Fruit fly (Drosophila melanogaster): ENCODE data around the gene CG43084.
A peak's percentile ranks its signal among the peaks of the same experiment; 100 is the strongest.

Gene CG43084

DNA sequence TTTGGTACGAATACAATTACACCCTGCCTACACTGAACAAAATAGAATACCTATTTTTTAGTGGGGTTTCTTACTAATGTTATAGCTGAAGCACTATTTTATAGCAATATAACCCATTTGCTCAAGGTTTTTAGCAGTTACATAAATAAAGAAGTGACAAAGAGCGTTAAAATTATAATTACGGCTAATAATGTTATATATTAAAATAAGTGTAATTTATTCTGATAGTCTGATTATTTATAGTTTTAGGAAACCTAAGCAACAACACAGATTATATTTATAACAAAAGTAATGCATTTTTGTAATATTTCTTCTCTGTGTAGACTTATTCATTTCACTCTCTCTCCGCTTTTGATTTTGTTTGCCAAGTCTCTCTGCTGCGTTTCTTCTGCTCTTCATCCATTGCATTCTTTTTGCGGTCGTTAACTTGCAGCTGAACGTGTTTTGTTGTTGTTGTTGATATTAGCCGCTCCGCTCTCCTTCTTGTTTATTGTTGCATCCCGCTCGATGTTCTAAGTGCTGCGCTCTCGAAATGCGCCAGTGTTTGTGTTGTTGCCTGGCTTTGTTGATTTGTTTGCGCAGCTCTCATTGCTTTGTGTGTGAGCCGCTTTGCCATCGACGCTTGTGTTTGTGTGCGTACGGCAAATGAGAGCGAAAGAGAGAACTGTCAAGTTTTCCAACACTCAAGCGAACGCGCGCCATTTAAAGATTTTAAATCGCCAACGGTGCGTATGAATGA, 24.8 kb upstream of the CG43084 start (continued):
- TF ChIP-seq Hr39 (optimal IDR thresholded peaks at IDR 0.05) = no peak
- no peak for TF ChIP-seq CG42726 (GFP tag; IDR thresholded peaks at IDR 0.05; ENCODE audit: partially characterized antibody)
- TF ChIP-seq Gug (GFP tag; IDR thresholded peaks at IDR 0.05) = peak; percentile 65; the same call in 3 of the 4 replicates
- no peak for TF ChIP-seq hkb (optimal IDR thresholded peaks at IDR 0.05)
- TF ChIP-seq hkb (GFP tag; IDR thresholded peaks at IDR 0.05) = peak; percentile 88
- peak; percentile 2 for TF ChIP-seq Mad (GFP tag; optimal IDR thresholded peaks at IDR 0.05)
- peak; percentile 83 for TF ChIP-seq E2f1 (GFP tag; IDR thresholded peaks at IDR 0.05)
- no peak for TF ChIP-seq mld (GFP tag; IDR thresholded peaks at IDR 0.05; ENCODE audit: partially characterized antibody)
- TF ChIP-seq CG15479 (GFP tag; optimal IDR thresholded peaks at IDR 0.05) = no peak
- TF ChIP-seq Hr51 (GFP tag; optimal IDR thresholded peaks at IDR 0.05) = peak in 1 of 2 experiments; percentile 95
- peak; percentile 90 for TF ChIP-seq lab (GFP tag; optimal IDR thresholded peaks at IDR 0.05)
- peak; percentile 91 for TF ChIP-seq CG12659 (GFP tag; optimal IDR thresholded peaks at IDR 0.05)
- peak; percentile 63 for TF ChIP-seq CG14050 (GFP tag; IDR thresholded peaks at IDR 0.05)
- TF ChIP-seq tll (GFP tag; optimal IDR thresholded peaks at IDR 0.05) = no peak
- TF ChIP-seq sob (GFP tag; IDR thresholded peaks at IDR 0.05) = peak; percentile 76
- TF ChIP-seq Blimp-1 (GFP tag; optimal IDR thresholded peaks at IDR 0.05) = peak; percentile 95
- TF ChIP-seq Hr3 (GFP tag; optimal IDR thresholded peaks at IDR 0.05) = peak; percentile 91
- TF ChIP-seq pho (GFP tag; optimal IDR thresholded peaks at IDR 0.05) = no peak
- TF ChIP-seq emc (GFP tag; optimal IDR thresholded peaks at IDR 0.05) = peak; percentile 23
- peak; percentile 36 for TF ChIP-seq schlank (tag; optimal IDR thresholded peaks at IDR 0.05)
- no peak for TF ChIP-seq prd (optimal IDR thresholded peaks at IDR 0.05)
- peak; percentile 88 for TF ChIP-seq prd (GFP tag; IDR thresholded peaks at IDR 0.05)
- peak; percentile 90 for TF ChIP-seq Drgx (GFP tag; IDR thresholded peaks at IDR 0.05)
- peak; percentile 87 for TF ChIP-seq slbo (GFP tag; IDR thresholded peaks at IDR 0.05)
- TF ChIP-seq CG14014 (GFP tag; IDR thresholded peaks at IDR 0.05) = peak; percentile 76
- peak; percentile 91 for TF ChIP-seq CG3838 (GFP tag; optimal IDR thresholded peaks at IDR 0.05)
- TF ChIP-seq CG13424 (tag; optimal IDR thresholded peaks at IDR 0.05) = peak; percentile 94
- TF ChIP-seq CG15514 (GFP tag; optimal IDR thresholded peaks at IDR 0.05) = peak; percentile 57
- no peak for TF ChIP-seq CG11398 (GFP tag; optimal IDR thresholded peaks at IDR 0.05)
- TF ChIP-seq Sry-δ (GFP tag; optimal IDR thresholded peaks at IDR 0.05) = no peak
- no peak for TF ChIP-seq ac (GFP tag; optimal IDR thresholded peaks at IDR 0.05)
- peak in 1 of 2 experiments; percentile 95 for TF ChIP-seq Eip74EF (GFP tag; optimal IDR thresholded peaks at IDR 0.05)
- peak in 1 of 2 experiments; percentile 5 for TF ChIP-seq insv (GFP tag; optimal IDR thresholded peaks at IDR 0.05)
- TF ChIP-seq CG12769 (tag; optimal IDR thresholded peaks at IDR 0.05) = no peak
- TF ChIP-seq gsb (GFP tag; IDR thresholded peaks at IDR 0.05) = peak; percentile 65
- TF ChIP-seq ttk (GFP tag; IDR thresholded peaks at IDR 0.05) = peak; percentile 84
- TF ChIP-seq CG17385 (GFP tag; optimal IDR thresholded peaks at IDR 0.05) = peak; percentile 86
- peak; percentile 83; the same call in 2 of the 4 replicates for TF ChIP-seq chinmo (GFP tag; IDR thresholded peaks at IDR 0.05; ENCODE audit: partially characterized antibody)
- TF ChIP-seq bcd (GFP tag; optimal IDR thresholded peaks at IDR 0.05) = peak; percentile 93
- peak; percentile 91 for TF ChIP-seq gsb-n (tag; optimal IDR thresholded peaks at IDR 0.05)
- no peak for TF ChIP-seq tna (GFP tag; IDR thresholded peaks at IDR 0.05; ENCODE audit: partially characterized antibody)
- TF ChIP-seq nmo (GFP tag; optimal IDR thresholded peaks at IDR 0.05) = peak; percentile 98
- TF ChIP-seq slp2 (GFP tag; optimal IDR thresholded peaks at IDR 0.05) = no peak
- peak; percentile 75 for TF ChIP-seq CG4328 (GFP tag; optimal IDR thresholded peaks at IDR 0.05)
- peak; percentile 87 for TF ChIP-seq CG1529 (GFP tag; optimal IDR thresholded peaks at IDR 0.05)
- TF ChIP-seq Elba2 (GFP tag; optimal IDR thresholded peaks at IDR 0.05) = no peak
- peak; percentile 41 for TF ChIP-seq CG10431 (GFP tag; optimal IDR thresholded peaks at IDR 0.05)
- no peak for TF ChIP-seq D (optimal IDR thresholded peaks at IDR 0.05)
- peak; percentile 92 for TF ChIP-seq D (GFP tag; optimal IDR thresholded peaks at IDR 0.05)

All from whole organism, embryonic.